Fruit fly (Drosophila melanogaster) whole organism, embryonic: ENCODE results near the gene Etl1.
A peak's percentile ranks its signal among the peaks of the same experiment; 100 is the strongest.

ENCODE experiments used
- ATbp ChIP-seq: fragments of 200-800 bp; sonication (Bioruptor generic); optimal IDR thresholded peaks from 2 replicates; lab custom pipeline; 2017; ENCODE audit warnings: missing biosample characterization, mild to moderate bottlenecking, missing genetic modification characterization, missing genetic modification reagents
- CG12769 ChIP-seq: fragments of 200-800 bp; sonication (Bioruptor generic); optimal IDR thresholded peaks from 2 replicates; lab custom pipeline; 2019; ENCODE audit warnings: missing biosample characterization, mild to moderate bottlenecking, missing genetic modification characterization, moderate library complexity
- CG13424 ChIP-seq: fragments of 200-800 bp; sonication (Bioruptor generic); optimal IDR thresholded peaks from 2 replicates; lab custom pipeline; 2019; ENCODE audit warnings: missing biosample characterization, mild to moderate bottlenecking, missing genetic modification characterization, moderate library complexity
- CG13775 ChIP-seq: fragments of 200-800 bp; sonication (Bioruptor generic); optimal IDR thresholded peaks from 3 replicates; lab custom pipeline; 2017; ENCODE audit warnings: missing biosample characterization, mild to moderate bottlenecking, missing genetic modification characterization
- CG13894 ChIP-seq: fragments of 200-800 bp; sonication (Bioruptor generic); optimal IDR thresholded peaks from 3 replicates; lab custom pipeline; 2018; ENCODE audit warnings: missing biosample characterization, mild to moderate bottlenecking, missing genetic modification characterization, moderate library complexity
- CG15269 ChIP-seq: fragments of 200-800 bp; sonication (Bioruptor generic); optimal IDR thresholded peaks from 2 replicates; lab custom pipeline; 2018; ENCODE audit warnings: missing biosample characterization, mild to moderate bottlenecking, missing genetic modification characterization, moderate library complexity
- CG15601 ChIP-seq: fragments of 200-800 bp; sonication (Bioruptor generic); optimal IDR thresholded peaks from 3 replicates; lab custom pipeline; 2019; ENCODE audit warnings: missing biosample characterization, mild to moderate bottlenecking, missing genetic modification characterization, moderate library complexity
- CG17186 ChIP-seq: fragments of 200-800 bp; sonication (Bioruptor generic); optimal IDR thresholded peaks from 3 replicates; lab custom pipeline; 2017; ENCODE audit warnings: missing biosample characterization, missing genetic modification reagents, missing genetic modification characterization
- CG17328 ChIP-seq: fragments of 200-800 bp; sonication (Bioruptor generic); IDR thresholded peaks from 2 replicates; pipeline ENCODE4 v1.3.6; 2022; ENCODE audit warnings: missing biosample characterization, missing genetic modification characterization
- CG17385 ChIP-seq: fragments of 200-800 bp; sonication (Bioruptor generic); optimal IDR thresholded peaks from 3 replicates; lab custom pipeline; 2018; ENCODE audit warnings: missing biosample characterization, mild to moderate bottlenecking, missing genetic modification characterization
- CG17829 ChIP-seq: fragments of 200-800 bp; optimal IDR thresholded peaks from 2 replicates; lab custom pipeline; 2019; ENCODE audit warnings: missing biosample characterization, mild to moderate bottlenecking, missing genetic modification characterization, moderate library complexity
- CG2129 ChIP-seq: fragments of 200-800 bp; sonication (Bioruptor generic); IDR thresholded peaks from 2 replicates; pipeline ENCODE4 v1.3.6; 2022; ENCODE audit warnings: missing biosample characterization, missing genetic modification characterization; ENCODE audit not compliant: partially characterized antibody
- CG32767 ChIP-seq: fragments of 200-800 bp; sonication (Bioruptor generic); IDR thresholded peaks from 2 replicates; pipeline ENCODE4 v1.3.6; 2022; ENCODE audit warnings: missing biosample characterization, missing genetic modification characterization
- CG4282 ChIP-seq: fragments of 200-800 bp; sonication (Bioruptor generic); optimal IDR thresholded peaks from 2 replicates; lab custom pipeline; 2016; ENCODE audit warnings: missing biosample characterization, missing genetic modification characterization
- CG4404 ChIP-seq: fragments of 200-800 bp; sonication (Bioruptor generic); IDR thresholded peaks from 2 replicates; pipeline ENCODE4 v1.3.6; 2022; ENCODE audit warnings: missing biosample characterization, missing genetic modification characterization
- CG6765 ChIP-seq: fragments of 200-800 bp; sonication (Bioruptor generic); optimal IDR thresholded peaks from 3 replicates; lab custom pipeline; 2017; ENCODE audit warnings: missing biosample characterization, mild to moderate bottlenecking, missing genetic modification characterization
- CG7839 ChIP-seq: fragments of 200-800 bp; sonication (Bioruptor generic); optimal IDR thresholded peaks from 3 replicates; lab custom pipeline; 2018; ENCODE audit warnings: missing biosample characterization, mild to moderate bottlenecking, missing genetic modification characterization, moderate library complexity
- CG7963 ChIP-seq: fragments of 200-800 bp; sonication (Bioruptor generic); IDR thresholded peaks from 3 replicates; pipeline ENCODE4 v1.3.6; 2022; ENCODE audit warnings: missing biosample characterization, missing genetic modification characterization; ENCODE audit not compliant: partially characterized antibody
- CG9817 ChIP-seq: fragments of 200-800 bp; sonication (Bioruptor generic); optimal IDR thresholded peaks from 2 replicates; lab custom pipeline; 2018; ENCODE audit warnings: missing biosample characterization, mild to moderate bottlenecking, missing genetic modification characterization, moderate library complexity
- CTCF ChIP-seq: fragments of 200-800 bp; sonication (Bioruptor generic); optimal IDR thresholded peaks from 2 replicates; lab custom pipeline; 2017; ENCODE audit warnings: missing biosample characterization, mild to moderate bottlenecking, missing genetic modification characterization, moderate library complexity
- Dp ChIP-seq: fragments of 200-800 bp; sonication (Bioruptor generic); optimal IDR thresholded peaks from 2 replicates; lab custom pipeline; 2018; ENCODE audit warnings: missing biosample characterization, mild to moderate bottlenecking, missing genetic modification characterization, moderate library complexity
- Elba2 ChIP-seq: fragments of 200-800 bp; sonication (Bioruptor generic); optimal IDR thresholded peaks from 3 replicates; lab custom pipeline; 2016; ENCODE audit warnings: missing biosample characterization, missing genetic modification characterization
- Fer2 ChIP-seq: fragments of 200-800 bp; sonication (Bioruptor generic); optimal IDR thresholded peaks from 2 replicates; lab custom pipeline; 2018; ENCODE audit warnings: missing biosample characterization, mild to moderate bottlenecking, missing genetic modification characterization, moderate library complexity
- Fer3 ChIP-seq: fragments of 200-800 bp; sonication (Bioruptor generic); optimal IDR thresholded peaks from 2 replicates; lab custom pipeline; 2018; ENCODE audit warnings: missing biosample characterization, mild to moderate bottlenecking, missing genetic modification characterization, moderate library complexity
- Gug ChIP-seq: fragments of 200-800 bp; sonication (Bioruptor generic); IDR thresholded peaks from 4 replicates; pipeline ENCODE4 v1.3.6; 2022; ENCODE audit warnings: missing biosample characterization, missing genetic modification characterization
- HLH54F ChIP-seq: fragments of 200-800 bp; sonication (Bioruptor generic); optimal IDR thresholded peaks from 3 replicates; lab custom pipeline; 2016; ENCODE audit warnings: missing biosample characterization, missing genetic modification characterization
- HmgD ChIP-seq: fragments of 200-800 bp; sonication (Bioruptor generic); optimal IDR thresholded peaks from 3 replicates; lab custom pipeline; 2016; ENCODE audit warnings: missing biosample characterization, missing genetic modification characterization
- Hmx ChIP-seq: fragments of 200-800 bp; sonication (Bioruptor generic); optimal IDR thresholded peaks from 2 replicates; lab custom pipeline; 2016; ENCODE audit warnings: missing biosample characterization, missing genetic modification characterization
- Mes4 ChIP-seq: fragments of 200-800 bp; sonication (Bioruptor generic); optimal IDR thresholded peaks from 2 replicates; lab custom pipeline; 2016; ENCODE audit warnings: missing biosample characterization, missing genetic modification characterization
- Oaz ChIP-seq: fragments of 200-800 bp; sonication (Bioruptor generic); IDR thresholded peaks from 2 replicates; pipeline ENCODE4 v1.3.6; 2022; ENCODE audit warnings: missing biosample characterization, missing genetic modification characterization
- Rx ChIP-seq: fragments of 200-800 bp; sonication (Bioruptor generic); IDR thresholded peaks from 2 replicates; pipeline ENCODE4 v1.3.6; 2022; ENCODE audit warnings: missing biosample characterization, missing genetic modification characterization
- amos ChIP-seq: fragments of 200-800 bp; sonication (Bioruptor generic); IDR thresholded peaks from 2 replicates; pipeline ENCODE4 v1.3.6; 2022; ENCODE audit warnings: missing biosample characterization, missing genetic modification characterization; ENCODE audit not compliant: partially characterized antibody
- danr ChIP-seq: fragments of 200-800 bp; sonication (Bioruptor generic); IDR thresholded peaks from 2 replicates; pipeline ENCODE4 v1.3.6; 2022; ENCODE audit warnings: missing biosample characterization, missing genetic modification characterization
- dpn ChIP-seq, 2 experiments: fragments of 200-800 bp; sonication (Bioruptor generic); optimal IDR thresholded peaks; 3 replicates each; lab custom pipeline; 2016; ENCODE audit warnings: missing biosample characterization in 2 of 2, missing genetic modification characterization in 2 of 2
- ems ChIP-seq: fragments of 200-800 bp; sonication (Bioruptor generic); optimal IDR thresholded peaks from 3 replicates; lab custom pipeline; 2016; ENCODE audit warnings: missing biosample characterization, missing genetic modification characterization
- gem ChIP-seq: fragments of 200-800 bp; sonication (Bioruptor generic); optimal IDR thresholded peaks from 2 replicates; lab custom pipeline; 2019; ENCODE audit warnings: missing biosample characterization, mild to moderate bottlenecking, missing genetic modification characterization, moderate library complexity
- gro ChIP-seq: fragments of 200-800 bp; sonication (Bioruptor generic); optimal IDR thresholded peaks from 2 replicates; lab custom pipeline; 2016; ENCODE audit warnings: missing biosample characterization, missing genetic modification characterization
- gsb-n ChIP-seq: fragments of 200-800 bp; sonication (Bioruptor generic); optimal IDR thresholded peaks from 3 replicates; lab custom pipeline; 2018; ENCODE audit warnings: missing biosample characterization, mild to moderate bottlenecking, missing genetic modification characterization
- insv ChIP-seq, 2 experiments: fragments of 200-800 bp; sonication (Bioruptor generic); optimal IDR thresholded peaks; 3 replicates each; lab custom pipeline; 2016 to 2018; ENCODE audit warnings: missing biosample characterization in 2 of 2, missing genetic modification characterization in 2 of 2
- lab ChIP-seq: fragments of 200-800 bp; sonication (Bioruptor generic); optimal IDR thresholded peaks from 3 replicates; lab custom pipeline; 2017; ENCODE audit warnings: missing biosample characterization, missing genetic modification characterization, mild to moderate bottlenecking, moderate library complexity, missing genetic modification reagents
- nom ChIP-seq: fragments of 200-800 bp; sonication (Bioruptor generic); optimal IDR thresholded peaks from 2 replicates; lab custom pipeline; 2017; ENCODE audit warnings: missing biosample characterization, missing genetic modification characterization, mild to moderate bottlenecking, moderate library complexity, missing genetic modification reagents
- otp ChIP-seq: fragments of 200-800 bp; sonication (Bioruptor generic); IDR thresholded peaks from 3 replicates; pipeline ENCODE4, ENCODE4 v1.3.6; 2022; ENCODE audit warnings: missing biosample characterization, missing genetic modification characterization
- pan ChIP-seq, 4 experiments: fragments of >200 bp in 3 of 4; fragments of 200-800 bp in 1 of 4; sonication (Bioruptor generic) in 1 of 4; optimal IDR thresholded peaks in 3 of 4; IDR thresholded peaks in 1 of 4; 2 replicates each; pipeline versions ENCODE4 v1.3.6 to Lab custom; 2017 to 2022; ENCODE audit warnings: missing biosample characterization in 2 of 4, missing genetic modification characterization in 2 of 4, mixed read lengths in 1 of 4
- run ChIP-seq: fragments of 200-800 bp; sonication (Bioruptor generic); optimal IDR thresholded peaks from 3 replicates; lab custom pipeline; 2018; ENCODE audit warnings: missing biosample characterization, mild to moderate bottlenecking, missing genetic modification characterization
- sens ChIP-seq: fragments of 200-800 bp; sonication (Bioruptor generic); peaks from one replicate; lab custom pipeline; 2016; ENCODE audit warnings: missing biosample characterization, missing genetic modification characterization
- sqz ChIP-seq: fragments of 200-800 bp; sonication (Bioruptor generic); optimal IDR thresholded peaks from 3 replicates; lab custom pipeline; 2018; ENCODE audit warnings: missing biosample characterization, mild to moderate bottlenecking, missing genetic modification characterization
- tna ChIP-seq: fragments of 200-800 bp; sonication (Bioruptor generic); IDR thresholded peaks from 2 replicates; pipeline ENCODE4 v1.3.6; 2022; ENCODE audit warnings: missing biosample characterization, missing genetic modification characterization; ENCODE audit not compliant: partially characterized antibody
- vfl ChIP-seq: fragments of 200-800 bp; sonication (Bioruptor generic); optimal IDR thresholded peaks from 2 replicates; lab custom pipeline; 2016; ENCODE audit warnings: missing biosample characterization, missing genetic modification characterization
- wdn ChIP-seq: fragments of 200-800 bp; sonication (Bioruptor generic); IDR thresholded peaks from 2 replicates; pipeline ENCODE4 v1.3.6; 2022; ENCODE audit warnings: missing biosample characterization, missing genetic modification characterization
- zen ChIP-seq: fragments of 200-800 bp; sonication (Bioruptor generic); optimal IDR thresholded peaks from 3 replicates; lab custom pipeline; 2018; ENCODE audit warnings: missing biosample characterization, mild to moderate bottlenecking, missing genetic modification characterization, moderate library complexity

Etl1 gene

dm6 chr2L:9897296-9897695, 15.1 kb downstream of the Etl1 start, which contains the start of gene RpS2 (continued):
- TF ChIP-seq CTCF (GFP tag; lab: Kevin White, UChicago) (peak; percentile 30), CG12769 (peak; percentile 65), dpn (GFP tag; optimal IDR thresholded peaks at IDR 0.05; lab: Kevin White, UChicago) (peak; percentile 24 to 26), CG17829 (no peak), nom (GFP tag; lab: Kevin White, UChicago) (peak; percentile 75), pan (optimal IDR thresholded peaks at IDR 0.05; lab: Kevin White, UChicago) (no peak), pan (GFP tag; optimal IDR thresholded peaks at IDR 0.05 in 1 of 2, IDR thresholded peaks at IDR 0.05 in 1 of 2) (peak in 1 of 2 experiments; percentile 7), CG17385 (GFP tag; lab: Kevin White, UChicago) (peak; percentile 59), Oaz (no peak), CG2129 (GFP tag; lab: Robert Waterston, UW) (peak; percentile 95), Hmx (GFP tag; lab: Kevin White, UChicago) (no peak), CG13775 (GFP tag; lab: Kevin White, UChicago) (no peak), sens (GFP tag; lab: Kevin White, UChicago) (peak; percentile 91), zen (tag; lab: Kevin White, UChicago) (peak; percentile 3), ATbp (GFP tag; lab: Kevin White, UChicago) (peak; percentile 31), sqz (GFP tag; lab: Kevin White, UChicago) (peak; percentile 46), danr (GFP tag; lab: Robert Waterston, UW) (no peak), insv (GFP tag; optimal IDR thresholded peaks at IDR 0.05; lab: Kevin White, UChicago) (peak in 1 of 2 experiments; percentile 32), gro (GFP tag; lab: Kevin White, UChicago) (peak; percentile 39), Mes4 (GFP tag; lab: Kevin White, UChicago) (peak; percentile 23), Fer3 (tag; lab: Kevin White, UChicago) (peak; percentile 50), Elba2 (GFP tag; lab: Kevin White, UChicago) (no peak), CG7963 (GFP tag; lab: Robert Waterston, UW) (peak; percentile 99), CG17186 (GFP tag; lab: Kevin White, UChicago) (peak; percentile 52), vfl (GFP tag; lab: Kevin White, UChicago) (peak; percentile 33), CG4404 (GFP tag; lab: Robert Waterston, UW) (no peak), amos (peak; percentile 100), lab (peak; percentile 68), HLH54F (GFP tag; lab: Kevin White, UChicago) (peak; percentile 13), CG7839 (tag; lab: Kevin White, UChicago) (peak; percentile 38), otp (GFP tag; lab: Robert Waterston, UW) (no peak), CG15269 (tag; lab: Kevin White, UChicago) (peak; percentile 60), wdn (GFP tag; lab: Robert Waterston, UW) (0 out of 2 replicates have a peak, but pooled peaks have one; percentile 33), CG6765 (GFP tag; lab: Kevin White, UChicago) (no peak), Dp (GFP tag; lab: Kevin White, UChicago) (peak; percentile 68), CG17328 (GFP tag; lab: Robert Waterston, UW) (peak; percentile 60), ems (GFP tag; lab: Kevin White, UChicago) (no peak), CG32767 (GFP tag; lab: Robert Waterston, UW) (no peak), CG13894 (tag; lab: Kevin White, UChicago) (peak; percentile 69), CG4282 (GFP tag; lab: Kevin White, UChicago) (no peak), Rx (GFP tag; lab: Robert Waterston, UW) (no peak), gem (tag; lab: Kevin White, UChicago) (peak; percentile 30), CG9817 (tag; lab: Kevin White, UChicago) (peak; percentile 23), CG13424 (tag; lab: Kevin White, UChicago) (peak; percentile 15), Gug (GFP tag; lab: Robert Waterston, UW) (peak; percentile 8; the same call in 1 of the 4 replicates), tna (GFP tag; lab: Robert Waterston, UW) (peak; percentile 97), CG15601 (tag; lab: Kevin White, UChicago) (peak; percentile 8), HmgD (GFP tag; lab: Kevin White, UChicago) (no peak), run (no peak), gsb-n (peak; percentile 60), Fer2 (no peak)
